Fruit fly (Drosophila melanogaster): Measurements from ENCODE around the gene CG6441.

CG6441 gene

dm6 chr2L:7436492-7437324 is 37.8 kb upstream of the CG6441 start:
- TF ChIP-seq CTCF (optimal IDR thresholded peaks at IDR 0.05) (no peak), CG8478 (optimal IDR thresholded peaks at IDR 0.05) (no peak)

DNA sequence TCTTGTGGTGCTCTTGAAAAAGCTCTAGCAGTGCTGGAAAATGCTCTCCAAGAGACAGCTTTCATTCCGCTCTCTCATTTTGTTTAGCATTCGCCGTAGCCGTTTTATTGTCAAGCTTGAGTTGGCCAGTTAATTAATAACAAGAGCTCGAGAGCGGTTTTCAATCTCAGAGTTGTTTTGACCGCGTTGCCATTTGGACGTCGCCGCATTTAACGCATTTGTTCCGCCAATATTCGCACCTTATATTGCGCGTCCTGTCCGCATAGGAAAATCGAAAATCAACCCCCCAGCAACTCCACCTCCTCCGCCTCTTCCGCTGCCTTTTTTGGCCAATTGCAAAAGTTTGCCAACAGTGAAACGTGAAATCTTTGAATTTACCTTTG is 37.2 kb upstream of the CG6441 start, which contains the start of gene CG5973:
Gene CG5973 (plus strand): TSS at position 168 of the 383 bp plus-strand sequence.
- no peak for TF ChIP-seq CG8478 (optimal IDR thresholded peaks at IDR 0.05)
- TF ChIP-seq CTCF (optimal IDR thresholded peaks at IDR 0.05): no peak

DNA sequence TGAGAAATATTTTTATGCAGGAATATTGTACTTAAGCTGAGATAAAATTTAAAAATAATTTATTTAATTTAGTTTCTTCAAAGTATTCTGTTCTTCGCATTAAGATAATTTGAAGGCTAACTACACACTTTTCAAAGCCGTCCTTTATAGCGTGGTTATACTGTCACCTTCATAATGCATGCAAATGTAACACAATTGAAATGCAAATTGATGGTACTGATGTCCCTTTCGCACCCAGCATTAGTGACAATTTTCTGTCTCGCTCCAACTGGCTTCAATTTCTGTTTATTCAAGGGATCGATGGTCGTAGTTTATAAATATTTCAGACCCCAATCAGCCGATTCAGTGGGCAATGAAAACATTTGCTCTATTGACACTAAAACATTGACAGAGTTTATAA is 36.0 kb upstream of the CG6441 start:
- no peak for TF ChIP-seq CTCF (optimal IDR thresholded peaks at IDR 0.05)
- no peak for TF ChIP-seq CG8478 (optimal IDR thresholded peaks at IDR 0.05)

dm6 chr2L:7440458-7441018 is 34.0 kb upstream of the CG6441 start:
- TF ChIP-seq CG8478 (optimal IDR thresholded peaks at IDR 0.05) (no peak), CTCF (optimal IDR thresholded peaks at IDR 0.05) (no peak)

dm6 chr2L:7442106-7442505 is 32.4 kb upstream of the CG6441 start:
- TF ChIP-seq CG8478 (optimal IDR thresholded peaks at IDR 0.05): no peak
- TF ChIP-seq CTCF (optimal IDR thresholded peaks at IDR 0.05): no peak

- TF ChIP-seq CG8478 (optimal IDR thresholded peaks at IDR 0.05): no peak
- no peak for TF ChIP-seq CTCF (optimal IDR thresholded peaks at IDR 0.05)
Measured at dm6 chr2L:7442929-7443328, 31.6 kb upstream of the CG6441 start.

dm6 chr2L:7447820-7448219 is 26.7 kb upstream of the CG6441 start:
- TF ChIP-seq CTCF (optimal IDR thresholded peaks at IDR 0.05) (no peak), CG8478 (optimal IDR thresholded peaks at IDR 0.05) (no peak)

dm6 chr2L:7448371-7448770 is 26.1 kb upstream of the CG6441 start:
- TF ChIP-seq CG8478 (optimal IDR thresholded peaks at IDR 0.05) (no peak), CTCF (optimal IDR thresholded peaks at IDR 0.05) (no peak)

DNA sequence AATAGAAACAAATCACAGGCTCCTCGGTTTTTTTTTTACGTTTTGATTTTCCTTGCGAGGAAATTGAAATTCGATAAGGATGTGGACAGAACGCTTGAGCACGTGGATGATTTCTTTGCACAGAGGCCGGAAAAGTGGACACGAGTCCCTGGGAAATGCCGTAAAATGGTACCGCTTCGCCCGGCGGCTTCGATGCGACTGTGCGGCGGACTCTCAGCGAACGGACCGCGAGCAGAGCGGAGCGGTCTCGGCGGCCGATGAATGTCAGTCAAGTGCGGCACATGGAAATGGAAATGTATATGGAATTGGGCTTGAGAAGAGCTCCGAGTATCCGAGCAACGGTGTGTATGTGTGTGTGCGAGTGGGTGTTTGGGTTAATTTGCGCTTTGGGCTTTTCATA is 23.5 kb upstream of the CG6441 start, which contains the start of gene santa-maria:
Gene santa-maria (minus strand): TSS at position 279 of the 400 bp plus-strand sequence.
- TF ChIP-seq CTCF (optimal IDR thresholded peaks at IDR 0.05) (no peak), CG8478 (optimal IDR thresholded peaks at IDR 0.05) (no peak)

dm6 chr2L:7452093-7452492 is 22.4 kb upstream of the CG6441 start:
- TF ChIP-seq CG8478 (optimal IDR thresholded peaks at IDR 0.05) (no peak), CTCF (optimal IDR thresholded peaks at IDR 0.05) (peak in 1 of 2 experiments; percentile 29)

- TF ChIP-seq CTCF (optimal IDR thresholded peaks at IDR 0.05) (no peak), CG8478 (optimal IDR thresholded peaks at IDR 0.05) (no peak)
Measured at dm6 chr2L:7454112-7454511, 20.4 kb upstream of the CG6441 start, which contains the start of gene Gr28a. Gr28a (minus strand) TSS chr2L:7454212.

- TF ChIP-seq CG8478 (optimal IDR thresholded peaks at IDR 0.05): no peak
- no peak for TF ChIP-seq CTCF (optimal IDR thresholded peaks at IDR 0.05)
Measured at dm6 chr2L:7462147-7462546, 12.4 kb upstream of the CG6441 start, which contains the start of gene Gr28b. Gr28b (minus strand) TSS chr2L:7462247.

dm6 chr2L:7466304-7466703 is 8.2 kb upstream of the CG6441 start, which contains the start of gene CG6055:
CG6055 (plus strand) TSS chr2L:7466543.
- TF ChIP-seq CTCF (optimal IDR thresholded peaks at IDR 0.05) (no peak), CG8478 (optimal IDR thresholded peaks at IDR 0.05) (no peak)

DNA sequence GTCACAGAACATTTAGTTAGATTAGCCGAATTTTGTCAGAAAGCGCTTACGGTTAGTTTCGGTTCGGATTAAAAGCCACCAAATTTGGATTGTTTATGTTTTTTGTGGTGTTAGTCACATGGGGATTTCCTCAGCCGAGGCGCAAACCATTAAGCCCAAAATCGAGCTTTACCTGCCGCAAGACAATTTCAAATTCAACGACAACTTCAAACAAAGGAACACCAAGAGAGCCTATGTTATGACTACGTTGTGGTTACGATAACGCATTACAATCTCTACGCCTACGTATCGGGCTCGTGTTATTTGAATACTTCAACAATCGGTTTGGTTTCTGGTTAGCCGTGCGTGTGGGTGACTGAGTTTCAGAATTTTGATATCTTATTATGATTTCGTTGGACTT is 1.3 kb upstream of the CG6441 start:
- no peak for TF ChIP-seq CTCF (optimal IDR thresholded peaks at IDR 0.05)
- TF ChIP-seq CG8478 (optimal IDR thresholded peaks at IDR 0.05): no peak

dm6 chr2L:7486222-7486621 is 11.7 kb downstream of the CG6441 start:
- TF ChIP-seq CG8478 (optimal IDR thresholded peaks at IDR 0.05) (no peak), CTCF (optimal IDR thresholded peaks at IDR 0.05) (no peak)

dm6 chr2L:7491902-7492301 is 17.4 kb downstream of the CG6441 start:
- TF ChIP-seq CTCF (optimal IDR thresholded peaks at IDR 0.05): no peak
- no peak for TF ChIP-seq CG8478 (optimal IDR thresholded peaks at IDR 0.05)

Measured in S2 (cell line).